Worm (Caenorhabditis elegans): Measurements from ENCODE around the gene Y53G8AL.4.

Gene Y53G8AL.4

ce11 chrIII:3248307-3249037 is 2.0 kb downstream of the Y53G8AL.4 start, which contains the start of gene nduf-9:
nduf-9 (minus strand) TSS chrIII:3248575.
- TF ChIP-seq unc-42 (tag; optimal IDR thresholded peaks at IDR 0.05): peak; percentile 47
- TF ChIP-seq nhr-232 (tag; optimal IDR thresholded peaks at IDR 0.05): no peak
- TF ChIP-seq elt-2 (tag; optimal IDR thresholded peaks at IDR 0.05): peak; percentile 12
- no peak for TF ChIP-seq ama-1 (optimal IDR thresholded peaks at IDR 0.05)
- TF ChIP-seq unc-55 (GFP tag; optimal IDR thresholded peaks at IDR 0.05): no peak
- TF ChIP-seq C38D4.7 (GFP tag; optimal IDR thresholded peaks at IDR 0.05): no peak
- TF ChIP-seq ceh-30 (tag; optimal IDR thresholded peaks at IDR 0.05): peak; percentile 50
- TF ChIP-seq C08G9.2 (tag; optimal IDR thresholded peaks at IDR 0.05): peak; percentile 24
- TF ChIP-seq ahr-1 (tag; optimal IDR thresholded peaks at IDR 0.05): no peak
- TF ChIP-seq nfya-1 (tag; optimal IDR thresholded peaks at IDR 0.05): peak; percentile 69

ce11 chrIII:3242379-3242778 is 8.1 kb downstream of the Y53G8AL.4 start:
- TF ChIP-seq ceh-48 (tag; optimal IDR thresholded peaks at IDR 0.05): peak; percentile 41
- no peak for TF ChIP-seq ceh-30 (tag; optimal IDR thresholded peaks at IDR 0.05)
- TF ChIP-seq pat-9 (tag; optimal IDR thresholded peaks at IDR 0.05): no peak
- TF ChIP-seq mec-3 (tag; optimal IDR thresholded peaks at IDR 0.05; ENCODE audit: borderline replicate concordance): no peak
- TF ChIP-seq ceh-6 (GFP tag; optimal IDR thresholded peaks at IDR 0.05): no peak
- no peak for TF ChIP-seq F13H6.1 (tag; optimal IDR thresholded peaks at IDR 0.05)

- TF ChIP-seq ceh-24 (tag; optimal IDR thresholded peaks at IDR 0.05): no peak
- TF ChIP-seq rnt-1 (tag; optimal IDR thresholded peaks at IDR 0.05): no peak
- TF ChIP-seq hlh-6 (tag; optimal IDR thresholded peaks at IDR 0.05): no peak
Measured at ce11 chrIII:3241943-3242342, 8.5 kb downstream of the Y53G8AL.4 start.

ce11 chrIII:3241361-3241760 is 9.1 kb downstream of the Y53G8AL.4 start:
- no peak for TF ChIP-seq ztf-16 (tag; optimal IDR thresholded peaks at IDR 0.05)
- peak; percentile 18 for TF ChIP-seq ceh-48 (tag; optimal IDR thresholded peaks at IDR 0.05)
- TF ChIP-seq dmd-4 (tag; optimal IDR thresholded peaks at IDR 0.05; ENCODE audit: borderline replicate concordance): no peak
- no peak for TF ChIP-seq K09A11.1 (tag; optimal IDR thresholded peaks at IDR 0.05; ENCODE audit: insufficient read depth)
- TF ChIP-seq nfya-1 (tag; optimal IDR thresholded peaks at IDR 0.05): no peak
- no peak for TF ChIP-seq pha-2 (tag; optimal IDR thresholded peaks at IDR 0.05)
- TF ChIP-seq ceh-9 (tag; optimal IDR thresholded peaks at IDR 0.05): no peak
- no peak for TF ChIP-seq ceh-22 (tag; optimal IDR thresholded peaks at IDR 0.05)

ce11 chrIII:3240893-3241292 is 9.6 kb downstream of the Y53G8AL.4 start:
- TF ChIP-seq ceh-22 (tag; optimal IDR thresholded peaks at IDR 0.05) (no peak), Y22D7AL.16 (tag; optimal IDR thresholded peaks at IDR 0.05) (no peak), ceh-30 (tag; optimal IDR thresholded peaks at IDR 0.05) (no peak), hlh-30 (tag; optimal IDR thresholded peaks at IDR 0.05; ENCODE audit: insufficient read depth) (no peak), odd-2 (tag; optimal IDR thresholded peaks at IDR 0.05) (no peak), ceh-9 (tag; optimal IDR thresholded peaks at IDR 0.05) (no peak), unc-86 (tag; optimal IDR thresholded peaks at IDR 0.05) (no peak), unc-42 (tag; optimal IDR thresholded peaks at IDR 0.05) (no peak), zip-5 (tag; optimal IDR thresholded peaks at IDR 0.05) (no peak), ets-4 (tag; optimal IDR thresholded peaks at IDR 0.05) (no peak), ceh-6 (GFP tag; optimal IDR thresholded peaks at IDR 0.05) (no peak), ceh-2 (tag; optimal IDR thresholded peaks at IDR 0.05) (no peak)

ce11 chrIII:3232650-3233152 is 17.7 kb downstream of the Y53G8AL.4 start, which contains the start of gene Y53G8AL.1:
Y53G8AL.1 (plus strand) TSS chrIII:3233102.
- TF ChIP-seq fkh-10 (GFP tag; optimal IDR thresholded peaks at IDR 0.05): no peak
- TF ChIP-seq ceh-14 (tag; optimal IDR thresholded peaks at IDR 0.05): peak; percentile 40
